Worm (Caenorhabditis elegans): ENCODE results near the gene F30H5.3.

The F30H5.3 gene

DNA sequence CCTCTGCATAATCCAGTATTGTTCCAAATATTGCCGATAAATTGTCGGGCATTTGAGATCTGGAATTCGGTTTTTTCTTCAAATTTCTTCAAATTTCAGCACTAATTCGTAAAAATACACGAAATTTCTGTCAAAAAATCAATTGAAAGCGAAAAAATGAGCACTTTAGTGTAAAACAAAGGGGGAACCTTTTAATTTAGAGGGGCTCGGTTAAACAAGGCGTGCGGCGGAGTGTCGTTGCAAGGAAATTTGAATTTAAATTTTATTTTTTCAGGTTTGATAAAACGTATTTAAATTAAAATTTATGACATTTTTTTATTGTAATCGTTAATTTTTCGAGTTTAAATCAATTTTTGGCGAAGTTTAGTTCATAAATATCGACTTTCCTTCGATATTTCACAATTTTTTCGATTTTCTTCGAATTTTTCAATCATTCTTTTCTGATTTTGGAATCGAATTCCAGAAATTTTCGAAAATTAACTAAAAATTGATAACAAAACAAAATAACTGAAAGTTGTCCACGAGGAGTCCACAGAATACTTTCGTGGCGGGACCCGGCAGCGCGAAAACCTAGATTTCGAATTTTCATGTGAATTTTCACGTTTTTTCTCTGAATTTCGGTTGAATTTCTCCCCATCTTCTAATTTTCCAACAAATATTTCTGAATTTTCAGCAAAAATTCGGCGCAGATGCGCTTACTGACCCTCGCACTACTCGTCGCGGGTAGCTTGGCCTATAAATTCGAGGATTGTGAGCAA lies 40.2 kb downstream of the F30H5.3 start, which contains the start of the genes magu-1 and nemp-1:
Gene magu-1 (minus strand): TSS at position 59 of the 758 bp plus-strand sequence.
Gene nemp-1 (plus strand): TSS at position 674 of the 758 bp plus-strand sequence.
- TF ChIP-seq egl-27 (tag; optimal IDR thresholded peaks at IDR 0.05) (no peak), dpl-1 (GFP tag; optimal IDR thresholded peaks at IDR 0.05) (peak; percentile 29 to 44 (median 40)), lin-35 (GFP tag; optimal IDR thresholded peaks at IDR 0.05) (peak in 1 of 2 experiments; percentile 53), lsy-2 (tag; optimal IDR thresholded peaks at IDR 0.05) (peak in 1 of 2 experiments; percentile 30), nhr-84 (tag; optimal IDR thresholded peaks at IDR 0.05) (no peak), efl-1 (optimal IDR thresholded peaks at IDR 0.05) (peak; percentile 64 to 70), efl-1 (GFP tag; optimal IDR thresholded peaks at IDR 0.05 in 1 of 2) (peak; percentile 62 to 91), tlp-1 (tag; optimal IDR thresholded peaks at IDR 0.05) (no peak)

DNA sequence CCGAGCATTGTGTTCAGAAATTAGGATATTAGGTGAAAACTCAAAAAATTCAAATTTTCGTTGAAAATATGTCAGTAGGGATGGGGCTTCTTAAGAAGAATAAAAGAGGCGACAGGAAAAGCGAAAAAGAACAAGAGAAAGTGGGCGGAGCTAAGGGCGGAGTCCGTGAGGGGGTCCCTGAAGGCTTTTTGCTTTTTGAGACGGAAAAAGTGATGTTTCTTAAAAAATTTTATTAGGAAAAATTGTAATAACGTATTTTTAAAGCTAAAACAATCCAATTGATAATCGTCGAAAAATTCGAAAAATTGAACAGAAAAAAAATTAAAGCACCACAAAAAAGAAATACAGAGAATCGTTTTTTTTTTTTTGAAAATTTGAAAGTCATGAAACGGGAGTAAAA lies 48.3 kb downstream of the F30H5.3 start, which contains the start of gene Y55B1BR.6:
Gene Y55B1BR.6 (minus strand): TSS at position 101 of the 400 bp plus-strand sequence.
- no peak for TF ChIP-seq ceh-63 (GFP tag; optimal IDR thresholded peaks at IDR 0.05)

DNA sequence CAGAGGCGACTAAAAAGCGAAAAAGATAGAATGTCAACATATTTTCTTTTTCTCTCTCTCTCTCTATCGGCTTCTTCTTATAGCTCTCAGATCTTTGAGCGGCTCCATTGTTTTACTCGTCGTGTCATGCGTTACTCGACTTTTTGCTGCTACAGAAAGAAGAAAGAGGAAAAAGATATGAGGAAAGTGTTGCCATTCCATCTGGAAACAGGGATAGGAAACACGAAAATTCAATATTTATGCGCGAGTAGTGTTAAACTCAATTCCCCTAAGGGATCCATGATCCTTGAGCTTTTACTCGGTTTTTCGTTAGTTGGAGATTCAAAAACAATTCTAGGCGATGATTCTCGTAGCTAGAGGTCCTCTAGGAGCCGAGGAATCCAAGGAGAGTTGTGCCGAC lies 56.2 kb downstream of the F30H5.3 start:
- no peak for TF ChIP-seq ceh-82 (tag; optimal IDR thresholded peaks at IDR 0.05)
- no peak for TF ChIP-seq unc-130 (tag; optimal IDR thresholded peaks at IDR 0.05)
- peak; percentile 82 for TF ChIP-seq fkh-10 (GFP tag; optimal IDR thresholded peaks at IDR 0.05)
- TF ChIP-seq blmp-1 (tag; optimal IDR thresholded peaks at IDR 0.05) = no peak
- TF ChIP-seq nhr-77 (tag; optimal IDR thresholded peaks at IDR 0.05) = no peak
- TF ChIP-seq lin-14 (GFP tag; optimal IDR thresholded peaks at IDR 0.05) = peak; percentile 56
- no peak for TF ChIP-seq C04F5.9 (tag; optimal IDR thresholded peaks at IDR 0.05)
- TF ChIP-seq swsn-7 (tag; optimal IDR thresholded peaks at IDR 0.05) = no peak
